Fruit fly (Drosophila melanogaster): Measurements from ENCODE around the gene Adck5.

DNA sequence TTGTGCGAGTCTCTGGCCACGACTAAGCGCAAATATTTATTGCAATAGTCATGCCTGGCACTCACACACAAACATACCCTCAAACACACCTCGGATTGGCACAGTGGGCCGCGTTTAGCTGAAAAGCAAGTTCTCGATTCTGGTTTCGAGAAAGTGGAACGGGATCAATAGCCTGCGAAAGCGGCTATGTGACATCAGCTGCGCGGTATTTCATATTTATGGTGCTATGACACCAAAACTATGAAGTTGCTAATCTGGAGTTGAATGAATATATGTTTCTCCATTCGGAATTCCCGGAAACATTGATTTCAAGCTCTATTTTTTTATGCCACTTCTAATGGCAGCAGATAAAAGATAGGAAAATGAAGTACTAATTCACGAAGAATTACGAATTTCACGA is 48.3 kb downstream of the Adck5 start:
- TF ChIP-seq h (GFP tag; optimal IDR thresholded peaks at IDR 0.05) (peak; percentile 36), Sp1 (GFP tag; optimal IDR thresholded peaks at IDR 0.05) (no peak), jim (GFP tag; optimal IDR thresholded peaks at IDR 0.05) (no peak)
